Worm (Caenorhabditis elegans) whole organism, late embryonic: ENCODE measurements around the gene rpl-39.

Experiments
- F13H6.1 ChIP-seq: sonication (generic microtip); optimal IDR thresholded peaks from 2 replicates; lab custom pipeline; 2016; ENCODE audit warnings: missing genetic modification characterization, missing compliant biosample characterization
- ceh-2 ChIP-seq: sonication (generic microtip); optimal IDR thresholded peaks from 2 replicates; lab custom pipeline; 2016; ENCODE audit warnings: missing genotype, missing genetic modification characterization, missing compliant biosample characterization
- gmeb-2 ChIP-seq: sonication (generic microtip); optimal IDR thresholded peaks from 2 replicates; lab custom pipeline; 2016; ENCODE audit warnings: missing genetic modification characterization, inconsistent platforms, missing compliant biosample characterization
- lin-11 ChIP-seq: fragments of 200-800 bp; sonication (Bioruptor generic); optimal IDR thresholded peaks from 2 replicates; lab custom pipeline; 2018; ENCODE audit warnings: mild to moderate bottlenecking, missing genetic modification characterization, missing compliant biosample characterization
- nfya-1 ChIP-seq: sonication (generic microtip); optimal IDR thresholded peaks from 2 replicates; lab custom pipeline; 2017; ENCODE audit warnings: missing genetic modification characterization, mild to moderate bottlenecking, missing compliant biosample characterization, antibody characterized with exemption, moderate library complexity
- nhr-11 ChIP-seq: fragments of 150-350 bp; optimal IDR thresholded peaks from 2 replicates; lab custom pipeline; 2014; ENCODE audit warnings: missing biosample characterization, missing genetic modification characterization
- npax-4 ChIP-seq: sonication (generic microtip); optimal IDR thresholded peaks from 2 replicates; lab custom pipeline; 2016; ENCODE audit warnings: missing genetic modification characterization, missing compliant biosample characterization
- pqm-1 ChIP-seq: sonication (generic microtip); optimal IDR thresholded peaks from 2 replicates; lab custom pipeline; 2016; ENCODE audit warnings: missing genetic modification characterization, missing compliant biosample characterization
- ref-2 ChIP-seq: sonication (generic microtip); optimal IDR thresholded peaks from 2 replicates; lab custom pipeline; 2016; ENCODE audit warnings: missing genetic modification characterization, missing compliant biosample characterization
- sox-2 ChIP-seq: fragments of 200-800 bp; sonication (Bioruptor generic); IDR thresholded peaks from 2 replicates; pipeline ENCODE4 v1.3.6; 2022; ENCODE audit warnings: missing genetic modification reagents, missing genetic modification characterization, missing compliant biosample characterization
- tbx-2 ChIP-seq: sonication (generic microtip); optimal IDR thresholded peaks from 2 replicates; lab custom pipeline; 2016; ENCODE audit warnings: missing genetic modification characterization, missing compliant biosample characterization

DNA sequence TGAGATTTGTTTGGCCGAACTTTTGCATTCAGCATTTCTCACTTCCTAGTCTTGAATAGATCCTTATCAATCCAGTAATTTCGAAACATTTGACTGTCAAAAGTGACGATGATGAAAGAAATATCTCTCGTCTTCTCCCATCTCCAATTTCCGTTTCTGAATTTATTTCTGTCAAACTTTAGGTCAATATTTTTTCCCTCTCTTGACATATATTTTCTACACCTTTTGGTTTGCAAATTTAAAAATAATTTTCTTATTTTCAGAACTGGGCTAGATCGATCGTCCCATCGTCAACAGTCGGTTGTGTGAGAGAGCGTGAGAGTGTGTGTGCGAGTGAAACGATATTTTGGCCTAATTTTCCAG is 28.9 kb upstream of the rpl-39 start, which contains the start of gene xpo-1:
- TF ChIP-seq F13H6.1 (tag; lab: Kevin White, UChicago): no peak
- TF ChIP-seq lin-11 (tag; lab: Kevin White, UChicago): no peak
- TF ChIP-seq npax-4 (tag; lab: Kevin White, UChicago): no peak
- TF ChIP-seq ceh-2 (tag; lab: Kevin White, UChicago): no peak
- TF ChIP-seq nhr-11 (tag; lab: Kevin White, UChicago): no peak
- TF ChIP-seq pqm-1 (tag; lab: Kevin White, UChicago): no peak
- no peak for TF ChIP-seq sox-2 (GFP tag; lab: Robert Waterston, UW)
- no peak for TF ChIP-seq ref-2 (tag; lab: Kevin White, UChicago)
- TF ChIP-seq gmeb-2 (tag; lab: Kevin White, UChicago): no peak
- no peak for TF ChIP-seq tbx-2 (tag; lab: Kevin White, UChicago)
- TF ChIP-seq nfya-1: no peak
